Worm (Caenorhabditis elegans) whole organism, mixed stage, embryonic: ENCODE measurements around the gene cst-1.

Experiments used
- blmp-1 ChIP-seq: fragments of 150-350 bp; optimal IDR thresholded peaks from 2 replicates; lab custom pipeline; 2014; ENCODE audit warnings: missing biosample characterization, missing genetic modification characterization
- ceh-83 ChIP-seq: fragments of 200-800 bp; sonication (Bioruptor generic); optimal IDR thresholded peaks from 2 replicates; lab custom pipeline; 2018; ENCODE audit warnings: mild to moderate bottlenecking, missing genetic modification characterization, missing compliant biosample characterization
- lin-13 ChIP-seq: fragments of 150-350 bp; optimal IDR thresholded peaks from 2 replicates; lab custom pipeline; 2014; ENCODE audit warnings: missing biosample characterization, missing genetic modification characterization
- mls-2 ChIP-seq: sonication (generic microtip); optimal IDR thresholded peaks from 2 replicates; lab custom pipeline; 2016; ENCODE audit warnings: mild to moderate bottlenecking, missing genetic modification characterization, moderate library complexity, missing compliant biosample characterization
- nhr-12 ChIP-seq: fragments of 150-350 bp; optimal IDR thresholded peaks from 2 replicates; lab custom pipeline; 2014; ENCODE audit warnings: missing biosample characterization, missing genetic modification characterization
- nhr-237 ChIP-seq: fragments of 150-350 bp; optimal IDR thresholded peaks from 2 replicates; lab custom pipeline; 2014; ENCODE audit warnings: missing biosample characterization, missing genetic modification characterization
- nhr-28 ChIP-seq: fragments of 150-350 bp; optimal IDR thresholded peaks from 2 replicates; lab custom pipeline; 2014; ENCODE audit warnings: missing biosample characterization, missing genetic modification characterization
- nhr-76 ChIP-seq: sonication (generic microtip); optimal IDR thresholded peaks from 2 replicates; lab custom pipeline; 2017; ENCODE audit warnings: missing biosample characterization, missing genetic modification characterization
- snpc-4 ChIP-seq: fragments of 150-350 bp; optimal IDR thresholded peaks from 2 replicates; lab custom pipeline; 2014; ENCODE audit warnings: missing biosample characterization, missing genetic modification characterization
- unc-39 ChIP-seq: fragments of 150-350 bp; optimal IDR thresholded peaks from 2 replicates; lab custom pipeline; 2014; ENCODE audit warnings: missing biosample characterization, missing genetic modification characterization
- ztf-11 ChIP-seq: fragments of 150-350 bp; optimal IDR thresholded peaks from 2 replicates; lab custom pipeline; 2014; ENCODE audit warnings: missing biosample characterization, missing genetic modification characterization

- TF ChIP-seq nhr-76 (no peak), ztf-11 (tag; lab: Kevin White, UChicago) (no peak), nhr-28 (no peak), ceh-83 (GFP tag; lab: Kevin White, UChicago) (no peak), mls-2 (tag; lab: Kevin White, UChicago) (no peak), blmp-1 (tag; lab: Kevin White, UChicago) (no peak), lin-13 (tag; lab: Kevin White, UChicago) (no peak), snpc-4 (no peak), nhr-237 (tag; lab: Kevin White, UChicago) (no peak), unc-39 (tag; lab: Kevin White, UChicago) (no peak), nhr-12 (no peak)
Measured at ce11 chrX:4353318-4353717, 13.9 kb downstream of the cst-1 start, which contains the start of gene col-165.
